Worm (Caenorhabditis elegans): ENCODE data around the gene npr-1.

- no peak for TF ChIP-seq W03F9.2 (tag; optimal IDR thresholded peaks at IDR 0.05)
- peak; percentile 49 for TF ChIP-seq him-1 (tag; optimal IDR thresholded peaks at IDR 0.05)
- no peak for TF ChIP-seq dao-5 (tag; optimal IDR thresholded peaks at IDR 0.05)
Observed at ce11 chrX:4720603-4721529, 48.9 kb downstream of the npr-1 start, which contains the start of gene F55D10.4.
